Worm (Caenorhabditis elegans) whole organism, early embryonic: Measurements from ENCODE around the gene R53.4.

Source experiments
- B0310.2 ChIP-seq: sonication (generic microtip); optimal IDR thresholded peaks from 2 replicates; lab custom pipeline; 2016; ENCODE audit warnings: mild to moderate bottlenecking, missing genetic modification characterization, missing compliant biosample characterization
- ama-1 ChIP-seq: fragments of 150-350 bp; optimal IDR thresholded peaks from 2 replicates; lab custom pipeline; 2014
- ceh-13 ChIP-seq: fragments of 200-800 bp; sonication (Bioruptor generic); optimal IDR thresholded peaks from 2 replicates; lab custom pipeline; 2018; ENCODE audit warnings: mild to moderate bottlenecking, missing genetic modification characterization, missing compliant biosample characterization
- flt-1 ChIP-seq: fragments of 200-800 bp; sonication (Bioruptor generic); IDR thresholded peaks from 2 replicates; pipeline ENCODE4 v1.3.6; 2022; ENCODE audit warnings: missing genetic modification characterization, missing compliant biosample characterization
- pes-1 ChIP-seq: fragments of 200-800 bp; sonication (Bioruptor generic); IDR thresholded peaks from 2 replicates; pipeline ENCODE4 v1.3.6; 2022; ENCODE audit warnings: missing genetic modification reagents, missing genetic modification characterization, missing compliant biosample characterization

DNA sequence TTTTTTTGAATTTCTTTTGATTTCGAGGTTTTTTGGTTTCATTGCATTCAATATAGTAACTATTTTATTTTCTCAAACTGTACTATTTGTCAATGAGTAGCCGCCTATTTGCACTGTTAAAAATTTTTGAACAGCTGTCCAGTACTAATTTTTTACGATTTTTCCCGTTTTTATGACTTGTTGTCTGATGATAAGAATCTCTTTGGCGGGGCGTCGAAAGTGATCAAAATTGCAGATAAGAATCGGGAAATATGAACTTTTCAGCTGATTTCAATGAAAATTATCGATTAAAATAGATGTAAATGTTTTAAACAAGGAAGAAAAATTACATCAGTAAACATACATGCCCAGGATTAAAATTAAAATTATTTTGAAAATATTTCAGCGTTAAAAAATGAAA is 6.4 kb upstream of the R53.4 start:
- TF ChIP-seq ceh-13 (GFP tag; lab: Kevin White, UChicago): no peak
- no peak for TF ChIP-seq pes-1 (GFP tag; lab: Robert Waterston, UW)
- no peak for TF ChIP-seq ama-1 (lab: Kevin White, UChicago)
- TF ChIP-seq flt-1 (GFP tag; lab: Robert Waterston, UW): no peak
- no peak for TF ChIP-seq B0310.2 (tag; lab: Kevin White, UChicago)
